Worm (Caenorhabditis elegans) whole organism, L1 larva: ENCODE measurements around the gene srlf-11.
A peak's percentile ranks its signal among the peaks of the same experiment; 100 is the strongest.

ENCODE experiments used
- C16A3.4 ChIP-seq: fragments of 150-350 bp; optimal IDR thresholded peaks from 2 replicates; lab custom pipeline; 2014; ENCODE audit warnings: missing biosample characterization, missing genetic modification characterization
- F16B12.6 ChIP-seq: fragments of 150-350 bp; optimal IDR thresholded peaks from 2 replicates; lab custom pipeline; 2014; ENCODE audit warnings: missing biosample characterization, missing genetic modification characterization
- Y116A8C.19 ChIP-seq: sonication (generic microtip); optimal IDR thresholded peaks from 2 replicates; lab custom pipeline; 2016; ENCODE audit warnings: missing compliant biosample characterization, missing genetic modification characterization, borderline replicate concordance
- ceh-8 ChIP-seq: fragments of 200-800 bp; sonication (Bioruptor generic); optimal IDR thresholded peaks from 2 replicates; lab custom pipeline; 2018; ENCODE audit warnings: mild to moderate bottlenecking, missing genetic modification characterization, moderate library complexity, missing compliant biosample characterization
- ces-1 ChIP-seq: fragments of 150-350 bp; optimal IDR thresholded peaks from 2 replicates; lab custom pipeline; 2014; ENCODE audit warnings: missing biosample characterization, missing genetic modification reagents, missing genetic modification characterization
- dpl-1 ChIP-seq, 3 experiments: fragments of 150-350 bp in 2 of 3; sonication (generic microtip) in 1 of 3; optimal IDR thresholded peaks; 2 replicates each; lab custom pipeline; 2014 to 2017; ENCODE audit warnings: missing biosample characterization in 3 of 3, missing genetic modification characterization in 3 of 3, missing genetic modification reagents in 3 of 3
- dsc-1 ChIP-seq: sonication (generic microtip); optimal IDR thresholded peaks from 2 replicates; lab custom pipeline; 2016; ENCODE audit warnings: mild to moderate bottlenecking, missing genetic modification characterization, missing compliant biosample characterization
- efl-3 ChIP-seq: fragments of 200-800 bp; sonication (Bioruptor generic); optimal IDR thresholded peaks from 2 replicates; lab custom pipeline; 2018; ENCODE audit warnings: mild to moderate bottlenecking, missing genetic modification characterization, missing compliant biosample characterization
- egl-13 ChIP-seq: sonication (generic microtip); optimal IDR thresholded peaks from 2 replicates; lab custom pipeline; 2016; ENCODE audit warnings: missing genotype, missing genetic modification reagents, missing genetic modification characterization, missing compliant biosample characterization
- egl-27 ChIP-seq, 2 experiments: fragments of 150-350 bp in 1 of 2; sonication (generic microtip); optimal IDR thresholded peaks; 3 replicates each; lab custom pipeline; 2017 to 2018; ENCODE audit warnings: missing biosample characterization in 2 of 2, missing genetic modification characterization in 2 of 2, missing genetic modification reagents in 2 of 2
- elt-2 ChIP-seq: sonication (generic microtip); optimal IDR thresholded peaks from 2 replicates; lab custom pipeline; 2016; ENCODE audit warnings: missing genetic modification characterization, mild to moderate bottlenecking, inconsistent platforms, missing compliant biosample characterization, missing genetic modification reagents
- elt-3 ChIP-seq, 6 experiments: fragments of 150-350 bp in 1 of 6; sonication (generic microtip); optimal IDR thresholded peaks; 2 replicates each; lab custom pipeline; 2017 to 2018; ENCODE audit warnings: missing biosample characterization in 6 of 6, missing genetic modification characterization in 6 of 6, inconsistent platforms in 1 of 6
- ets-5 ChIP-seq: fragments of 200-800 bp; sonication (Bioruptor generic); IDR thresholded peaks from 2 replicates; pipeline ENCODE4 v1.3.6; 2022; ENCODE audit warnings: missing genetic modification characterization, missing compliant biosample characterization
- fkh-10 ChIP-seq: sonication (generic microtip); optimal IDR thresholded peaks from 2 replicates; lab custom pipeline; 2017; ENCODE audit warnings: missing biosample characterization, missing genetic modification reagents, missing genetic modification characterization
- fos-1 ChIP-seq: fragments of 150-350 bp; optimal IDR thresholded peaks from 2 replicates; lab custom pipeline; 2014; ENCODE audit warnings: missing biosample characterization, missing genetic modification characterization
- hpl-2 ChIP-seq: fragments of 150-350 bp; optimal IDR thresholded peaks from 2 replicates; lab custom pipeline; 2014; ENCODE audit warnings: missing biosample characterization, missing genetic modification reagents, missing genetic modification characterization
- isw-1 ChIP-seq: fragments of 200-800 bp; sonication (Bioruptor generic); IDR thresholded peaks from 2 replicates; pipeline ENCODE4 v1.3.6; 2022; ENCODE audit warnings: missing genetic modification characterization, missing compliant biosample characterization
- jun-1 ChIP-seq: fragments of 150-350 bp; optimal IDR thresholded peaks from 2 replicates; lab custom pipeline; 2014; ENCODE audit warnings: missing biosample characterization, missing genetic modification reagents, missing genetic modification characterization
- lin-13 ChIP-seq: fragments of 150-350 bp; optimal IDR thresholded peaks from 2 replicates; lab custom pipeline; 2014; ENCODE audit warnings: missing biosample characterization, missing genetic modification reagents, missing genetic modification characterization
- lin-14 ChIP-seq: fragments of 200-800 bp; sonication (Bioruptor generic); optimal IDR thresholded peaks from 2 replicates; lab custom pipeline; 2018; ENCODE audit warnings: mild to moderate bottlenecking, missing genetic modification characterization, moderate library complexity, missing compliant biosample characterization
- lin-35 ChIP-seq, 2 experiments: fragments of 150-350 bp; optimal IDR thresholded peaks; 2 replicates each; lab custom pipeline; 2014; ENCODE audit warnings: missing biosample characterization in 2 of 2, missing genetic modification characterization in 2 of 2, missing genetic modification reagents in 2 of 2
- lin-39 ChIP-seq: fragments of 150-350 bp; optimal IDR thresholded peaks from 2 replicates; lab custom pipeline; 2014; ENCODE audit warnings: missing biosample characterization, missing genetic modification reagents, missing genetic modification characterization
- lir-3 ChIP-seq: sonication (generic microtip); optimal IDR thresholded peaks from 2 replicates; lab custom pipeline; 2016; ENCODE audit warnings: mild to moderate bottlenecking, missing genetic modification characterization, moderate library complexity, missing compliant biosample characterization; ENCODE audit not compliant: poor library complexity
- lsy-2 ChIP-seq, 2 experiments: fragments of 150-350 bp; optimal IDR thresholded peaks; 2 replicates each; lab custom pipeline; 2014; ENCODE audit warnings: missing biosample characterization in 2 of 2, missing genetic modification characterization in 2 of 2
- mdl-1 ChIP-seq, 2 experiments: fragments of 150-350 bp; optimal IDR thresholded peaks; 2 replicates each; lab custom pipeline; 2014 to 2017; ENCODE audit warnings: missing biosample characterization in 2 of 2, missing genetic modification characterization in 2 of 2, inconsistent platforms in 1 of 2
- mep-1 ChIP-seq: fragments of 150-350 bp; optimal IDR thresholded peaks from 2 replicates; lab custom pipeline; 2014; ENCODE audit warnings: missing biosample characterization, missing genetic modification characterization
- nhr-11 ChIP-seq: fragments of 150-350 bp; optimal IDR thresholded peaks from 2 replicates; lab custom pipeline; 2014; ENCODE audit warnings: missing biosample characterization, missing genetic modification characterization
- nhr-20 ChIP-seq: sonication (generic microtip); optimal IDR thresholded peaks from 2 replicates; lab custom pipeline; 2016; ENCODE audit warnings: mild to moderate bottlenecking, missing genetic modification characterization, missing compliant biosample characterization
- nhr-28 ChIP-seq: fragments of 150-350 bp; optimal IDR thresholded peaks from 2 replicates; lab custom pipeline; 2014; ENCODE audit warnings: missing biosample characterization, missing genetic modification characterization
- nhr-47 ChIP-seq: sonication (generic microtip); optimal IDR thresholded peaks from 2 replicates; lab custom pipeline; 2016; ENCODE audit warnings: mild to moderate bottlenecking, missing genetic modification characterization, moderate library complexity, missing compliant biosample characterization
- nhr-76 ChIP-seq: sonication (generic microtip); optimal IDR thresholded peaks from 2 replicates; lab custom pipeline; 2017; ENCODE audit warnings: missing biosample characterization, missing genetic modification characterization
- nhr-77 ChIP-seq: fragments of 150-350 bp; optimal IDR thresholded peaks from 2 replicates; lab custom pipeline; 2014; ENCODE audit warnings: missing biosample characterization, missing genetic modification characterization
- nhr-84 ChIP-seq: sonication (generic microtip); optimal IDR thresholded peaks from 2 replicates; lab custom pipeline; 2017; ENCODE audit warnings: missing biosample characterization, missing genetic modification characterization
- nhr-85 ChIP-seq: sonication (generic microtip); peaks from one replicate; lab custom pipeline; 2016; ENCODE audit warnings: missing genetic modification characterization, inconsistent platforms, missing compliant biosample characterization
- nhr-90 ChIP-seq: sonication (generic microtip); optimal IDR thresholded peaks from 2 replicates; lab custom pipeline; 2016; ENCODE audit warnings: mild to moderate bottlenecking, missing genetic modification characterization, missing compliant biosample characterization; ENCODE audit not compliant: poor library complexity
- pag-3 ChIP-seq: sonication (generic microtip); optimal IDR thresholded peaks from 2 replicates; lab custom pipeline; 2017; ENCODE audit warnings: missing genetic modification characterization, mild to moderate bottlenecking, missing compliant biosample characterization, antibody characterized with exemption, borderline replicate concordance; ENCODE audit not compliant: insufficient read depth
- rnt-1 ChIP-seq: sonication (generic microtip); optimal IDR thresholded peaks from 2 replicates; lab custom pipeline; 2016; ENCODE audit warnings: mild to moderate bottlenecking, missing genetic modification characterization, moderate library complexity, missing compliant biosample characterization
- skn-1 ChIP-seq: fragments of 150-350 bp; optimal IDR thresholded peaks from 2 replicates; lab custom pipeline; 2014; ENCODE audit warnings: missing biosample characterization, missing genetic modification characterization
- snpc-4 ChIP-seq: fragments of 150-350 bp; optimal IDR thresholded peaks from 2 replicates; lab custom pipeline; 2014; ENCODE audit warnings: missing biosample characterization, missing genetic modification characterization
- sptf-1 ChIP-seq: fragments of 150-350 bp; optimal IDR thresholded peaks from 2 replicates; lab custom pipeline; 2014; ENCODE audit warnings: missing biosample characterization, missing genetic modification characterization
- sup-37 ChIP-seq: fragments of 200-800 bp; sonication (Bioruptor generic); optimal IDR thresholded peaks from 2 replicates; lab custom pipeline; 2018; ENCODE audit warnings: mild to moderate bottlenecking, missing genetic modification characterization, missing compliant biosample characterization
- unc-130 ChIP-seq: fragments of 150-350 bp; optimal IDR thresholded peaks from 2 replicates; lab custom pipeline; 2017; ENCODE audit warnings: missing biosample characterization, missing genetic modification characterization, inconsistent platforms
- unc-86 ChIP-seq: sonication (generic microtip); optimal IDR thresholded peaks from 2 replicates; lab custom pipeline; 2016; ENCODE audit warnings: missing genetic modification characterization, missing compliant biosample characterization
- vab-15 ChIP-seq: sonication (generic microtip); optimal IDR thresholded peaks from 2 replicates; lab custom pipeline; 2017; ENCODE audit warnings: missing genotype, mild to moderate bottlenecking, missing genetic modification characterization, missing compliant biosample characterization
- xbp-1 ChIP-seq: sonication (generic microtip); optimal IDR thresholded peaks from 2 replicates; lab custom pipeline; 2016; ENCODE audit warnings: missing genetic modification characterization, missing compliant biosample characterization
- zag-1 ChIP-seq: fragments of 150-350 bp; optimal IDR thresholded peaks from 2 replicates; lab custom pipeline; 2014; ENCODE audit warnings: missing biosample characterization, missing genetic modification characterization
- zip-4 ChIP-seq: fragments of 200-800 bp; sonication (Bioruptor generic); optimal IDR thresholded peaks from 2 replicates; lab custom pipeline; 2018; ENCODE audit warnings: mild to moderate bottlenecking, missing genetic modification characterization, moderate library complexity, missing compliant biosample characterization
- ztf-4 ChIP-seq: fragments of 150-350 bp; optimal IDR thresholded peaks from 2 replicates; lab custom pipeline; 2014; ENCODE audit warnings: missing biosample characterization, missing genetic modification characterization

Gene srlf-11

ce11 chrIV:10933777-10934546 lies 48.1 kb upstream of the srlf-11 start (continued):
- TF ChIP-seq pag-3 (tag; lab: Kevin White, UChicago) (no peak), F16B12.6 (tag; lab: Kevin White, UChicago) (no peak), unc-130 (no peak), Y116A8C.19 (tag; lab: Kevin White, UChicago) (no peak), ceh-8 (GFP tag; lab: Kevin White, UChicago) (no peak), nhr-28 (no peak), nhr-76 (tag; lab: Kevin White, UChicago) (no peak), nhr-85 (tag; lab: Kevin White, UChicago) (peak; percentile 57), nhr-77 (tag; lab: Kevin White, UChicago) (no peak), rnt-1 (peak; percentile 8), nhr-84 (no peak), fkh-10 (GFP tag; lab: Kevin White, UChicago) (no peak), dsc-1 (no peak), sup-37 (GFP tag; lab: Kevin White, UChicago) (no peak), fos-1 (tag; lab: Kevin White, UChicago) (no peak), lsy-2 (tag; optimal IDR thresholded peaks at IDR 0.05; lab: Kevin White, UChicago) (peak in 1 of 2 experiments; percentile 15), ztf-4 (tag; lab: Kevin White, UChicago) (no peak), nhr-20 (tag; lab: Kevin White, UChicago) (no peak), hpl-2 (no peak), lin-13 (GFP tag; lab: Kevin White, UChicago) (no peak), dpl-1 (GFP tag; optimal IDR thresholded peaks at IDR 0.05; lab: Kevin White, UChicago) (no peak)

ce11 chrIV:10933062-10933552 lies 47.3 kb upstream of the srlf-11 start, which contains the start of the genes dnc-1 and lsm-7:
dnc-1 (minus strand) TSS chrIV:10933203.
lsm-7 (plus strand) TSS chrIV:10933502.
- peak; percentile 68 for TF ChIP-seq lin-13 (GFP tag; lab: Kevin White, UChicago)
- TF ChIP-seq unc-130 = peak; percentile 9
- no peak for TF ChIP-seq nhr-11
- TF ChIP-seq lin-39 (tag; lab: Kevin White, UChicago) = peak; percentile 41
- peak in 1 of 2 experiments; percentile 34 for TF ChIP-seq mdl-1 (tag; optimal IDR thresholded peaks at IDR 0.05; lab: Kevin White, UChicago)
- TF ChIP-seq sptf-1 (tag; lab: Kevin White, UChicago) = no peak
- no peak for TF ChIP-seq zag-1 (tag; lab: Kevin White, UChicago)
- TF ChIP-seq lir-3 = no peak
- peak; percentile 73 for TF ChIP-seq skn-1 (tag; lab: Kevin White, UChicago)
- TF ChIP-seq lin-35 (GFP tag; optimal IDR thresholded peaks at IDR 0.05; lab: Kevin White, UChicago) = peak; percentile 76 to 82
- peak; percentile 50 for TF ChIP-seq egl-13 (tag; lab: Kevin White, UChicago)
- TF ChIP-seq elt-3 (tag; optimal IDR thresholded peaks at IDR 0.05; lab: Kevin White, UChicago) = peak in 2 of 6 experiments; percentile 45 to 46
- no peak for TF ChIP-seq vab-15 (tag; lab: Kevin White, UChicago)
- TF ChIP-seq efl-3 = no peak
- TF ChIP-seq nhr-47 (tag; lab: Kevin White, UChicago) = peak; percentile 72
- peak in 1 of 2 experiments; percentile 3 for TF ChIP-seq egl-27 (tag; optimal IDR thresholded peaks at IDR 0.05; lab: Kevin White, UChicago)
- no peak for TF ChIP-seq ces-1 (GFP tag; lab: Kevin White, UChicago)
- peak; percentile 52 for TF ChIP-seq unc-86 (tag; lab: Kevin White, UChicago)
- TF ChIP-seq isw-1 = peak; percentile 62
- peak; percentile 39 for TF ChIP-seq F16B12.6 (tag; lab: Kevin White, UChicago)
- peak; percentile 57 for TF ChIP-seq xbp-1 (tag; lab: Kevin White, UChicago)
- TF ChIP-seq nhr-77 (tag; lab: Kevin White, UChicago) = peak; percentile 60
- no peak for TF ChIP-seq pag-3 (tag; lab: Kevin White, UChicago)
- peak; percentile 64 for TF ChIP-seq snpc-4 (tag; lab: Kevin White, UChicago)
- TF ChIP-seq lin-14 (GFP tag; lab: Kevin White, UChicago) = peak; percentile 90
- peak; percentile 86 for TF ChIP-seq mep-1 (tag; lab: Kevin White, UChicago)
- TF ChIP-seq C16A3.4 = peak; percentile 90
- peak; percentile 6 for TF ChIP-seq elt-2 (tag; lab: Kevin White, UChicago)
- no peak for TF ChIP-seq ets-5 (GFP tag; lab: Robert Waterston, UW)
- peak; percentile 67 for TF ChIP-seq jun-1 (tag; lab: Kevin White, UChicago)
- TF ChIP-seq lsy-2 (tag; optimal IDR thresholded peaks at IDR 0.05; lab: Kevin White, UChicago) = peak; percentile 77 to 87
- TF ChIP-seq zip-4 (GFP tag; lab: Kevin White, UChicago) = peak; percentile 90
- peak; percentile 82 for TF ChIP-seq nhr-85 (tag; lab: Kevin White, UChicago)
- no peak for TF ChIP-seq Y116A8C.19 (tag; lab: Kevin White, UChicago)
- TF ChIP-seq fkh-10 (GFP tag; lab: Kevin White, UChicago) = peak; percentile 46
- TF ChIP-seq nhr-90 (tag; lab: Kevin White, UChicago) = peak; percentile 20
